Worm (Caenorhabditis elegans): ENCODE measurements around the gene vhp-1.
A peak's percentile ranks its signal among the peaks of the same experiment; 100 is the strongest.

Gene vhp-1

ce11 chrII:5336035-5336376 is 12.9 kb downstream of the vhp-1 start:
- TF ChIP-seq mep-1 (tag; optimal IDR thresholded peaks at IDR 0.05) (peak; percentile 63), ces-1 (GFP tag; optimal IDR thresholded peaks at IDR 0.05) (peak; percentile 40), cnd-1 (tag; optimal IDR thresholded peaks at IDR 0.05) (peak; percentile 27), blmp-1 (tag; optimal IDR thresholded peaks at IDR 0.05) (no peak), unc-62 (GFP tag; optimal IDR thresholded peaks at IDR 0.05) (peak; percentile 32)

- TF ChIP-seq nhr-237 (tag; optimal IDR thresholded peaks at IDR 0.05) = peak; percentile 53
- peak; percentile 39 for TF ChIP-seq hlh-1 (tag; optimal IDR thresholded peaks at IDR 0.05)
- peak; percentile 19 for TF ChIP-seq sptf-1 (tag; optimal IDR thresholded peaks at IDR 0.05)
- no peak for TF ChIP-seq nhr-2 (tag; optimal IDR thresholded peaks at IDR 0.05)
- TF ChIP-seq ces-1 (GFP tag; optimal IDR thresholded peaks at IDR 0.05) = peak; percentile 64
- peak; percentile 59 for TF ChIP-seq unc-62 (GFP tag; optimal IDR thresholded peaks at IDR 0.05)
- TF ChIP-seq sem-2 (GFP tag; optimal IDR thresholded peaks at IDR 0.05) = no peak
- TF ChIP-seq pha-4 (tag; optimal IDR thresholded peaks at IDR 0.05) = peak; percentile 67
- TF ChIP-seq unc-120 (tag; optimal IDR thresholded peaks at IDR 0.05; ENCODE audit: poor library complexity, severe bottlenecking) = peak; percentile 49
- TF ChIP-seq M03D4.4 (tag; optimal IDR thresholded peaks at IDR 0.05) = peak; percentile 7
Observed at ce11 chrII:5336660-5337494, 13.8 kb downstream of the vhp-1 start.

- TF ChIP-seq mep-1 (tag; optimal IDR thresholded peaks at IDR 0.05) (no peak), bed-3 (GFP tag; optimal IDR thresholded peaks at IDR 0.05) (no peak), nhr-76 (tag; optimal IDR thresholded peaks at IDR 0.05) (no peak), nhr-12 (tag; optimal IDR thresholded peaks at IDR 0.05) (no peak), ceh-39 (tag; optimal IDR thresholded peaks at IDR 0.05) (no peak), elt-1 (tag; optimal IDR thresholded peaks at IDR 0.05; ENCODE audit: borderline replicate concordance, insufficient read depth) (no peak)
Observed at ce11 chrII:5337495-5337840, 14.4 kb downstream of the vhp-1 start.

ce11 chrII:5338301-5338700 is 15.2 kb downstream of the vhp-1 start:
- TF ChIP-seq hlh-1 (tag; optimal IDR thresholded peaks at IDR 0.05) = no peak
- no peak for TF ChIP-seq ceh-39 (tag; optimal IDR thresholded peaks at IDR 0.05)
- no peak for TF ChIP-seq elt-1 (tag; optimal IDR thresholded peaks at IDR 0.05; ENCODE audit: borderline replicate concordance, insufficient read depth)
- no peak for TF ChIP-seq ztf-11 (tag; optimal IDR thresholded peaks at IDR 0.05)
- no peak for TF ChIP-seq unc-120 (tag; optimal IDR thresholded peaks at IDR 0.05; ENCODE audit: poor library complexity, severe bottlenecking)
- no peak for TF ChIP-seq ham-2 (GFP tag; optimal IDR thresholded peaks at IDR 0.05)
- TF ChIP-seq mls-2 (tag; optimal IDR thresholded peaks at IDR 0.05) = no peak
- no peak for TF ChIP-seq sem-2 (GFP tag; optimal IDR thresholded peaks at IDR 0.05)
- no peak for TF ChIP-seq blmp-1 (tag; optimal IDR thresholded peaks at IDR 0.05)
- no peak for TF ChIP-seq nhr-12 (tag; optimal IDR thresholded peaks at IDR 0.05)
- TF ChIP-seq bed-3 (GFP tag; optimal IDR thresholded peaks at IDR 0.05) = no peak

ce11 chrII:5339547-5339946 is 16.5 kb downstream of the vhp-1 start:
- no peak for TF ChIP-seq mep-1 (tag; optimal IDR thresholded peaks at IDR 0.05)
- TF ChIP-seq nhr-2 (tag; optimal IDR thresholded peaks at IDR 0.05) = no peak

- TF ChIP-seq nhr-76 (tag; optimal IDR thresholded peaks at IDR 0.05) (no peak), ces-1 (GFP tag; optimal IDR thresholded peaks at IDR 0.05) (peak; percentile 42), mab-5 (tag; optimal IDR thresholded peaks at IDR 0.05) (no peak), elt-3 (tag; optimal IDR thresholded peaks at IDR 0.05) (no peak), nhr-2 (tag; optimal IDR thresholded peaks at IDR 0.05) (no peak), nhr-28 (tag; optimal IDR thresholded peaks at IDR 0.05) (no peak)
Observed at ce11 chrII:5340672-5341568, 17.8 kb downstream of the vhp-1 start.

- TF ChIP-seq lsy-2 (tag; optimal IDR thresholded peaks at IDR 0.05) (no peak), ztf-11 (tag; optimal IDR thresholded peaks at IDR 0.05) (no peak), mep-1 (tag; optimal IDR thresholded peaks at IDR 0.05) (no peak), nhr-28 (tag; optimal IDR thresholded peaks at IDR 0.05) (no peak), ces-1 (GFP tag; optimal IDR thresholded peaks at IDR 0.05) (no peak), zip-8 (tag; optimal IDR thresholded peaks at IDR 0.05) (no peak)
Observed at ce11 chrII:5341573-5341972, 18.5 kb downstream of the vhp-1 start.

Measured in whole organism, mixed stage, embryonic.